Worm (Caenorhabditis elegans): ENCODE measurements around the gene nspb-1.
"Not testable (repeated sequence)": the region's sequence is repeated elsewhere in the genome, so short reads cannot be mapped to it uniquely, and the experiment has no call there.

DNA sequence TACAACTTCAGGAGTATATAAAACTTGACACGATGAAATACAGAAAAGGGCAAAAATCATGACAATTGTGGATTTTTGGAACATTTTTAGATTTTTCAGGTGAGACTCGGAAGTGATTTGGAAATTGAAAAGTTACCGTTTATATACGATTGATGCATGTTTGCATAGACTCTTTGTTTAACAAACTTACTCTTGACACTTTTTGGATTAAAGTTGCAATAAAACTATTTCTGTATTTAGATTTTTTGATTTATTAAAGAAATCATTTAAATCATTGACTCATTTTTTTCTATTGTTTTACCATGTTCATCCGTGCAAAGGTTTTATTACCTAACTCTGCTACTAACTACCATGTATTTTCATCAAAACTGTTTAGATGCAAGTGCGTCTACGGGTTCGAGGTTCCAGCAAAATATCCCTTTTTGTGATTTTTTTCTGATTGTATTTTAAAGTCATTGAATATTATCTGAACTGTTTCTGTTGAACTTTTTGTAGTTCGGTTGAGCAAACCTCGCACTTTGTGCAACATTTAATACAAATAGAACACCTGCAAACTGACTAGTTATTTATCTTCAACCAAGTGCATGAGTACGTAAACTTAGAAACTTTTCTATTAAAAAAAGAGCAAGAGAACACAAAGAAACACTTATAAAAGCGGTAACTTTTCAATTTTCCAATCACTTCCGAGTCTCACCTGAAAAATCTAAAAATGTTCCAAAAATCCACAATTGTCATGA lies at the start of gene nspb-1, which contains the start of gene nspb-2:
- TF ChIP-seq nhr-12 (tag; optimal IDR thresholded peaks at IDR 0.05); lin-13 (tag; optimal IDR thresholded peaks at IDR 0.05); lsy-2 (tag; optimal IDR thresholded peaks at IDR 0.05); unc-62 (GFP tag; optimal IDR thresholded peaks at IDR 0.05); mab-5 (tag; optimal IDR thresholded peaks at IDR 0.05); unc-39 (tag; optimal IDR thresholded peaks at IDR 0.05); mep-1 (tag; optimal IDR thresholded peaks at IDR 0.05); elt-3 (tag; optimal IDR thresholded peaks at IDR 0.05); bed-3 (GFP tag; optimal IDR thresholded peaks at IDR 0.05): not testable (repeated sequence)

Measured in whole organism, mixed stage, embryonic.